Fruit fly (Drosophila melanogaster) Kc167 (cell line): Measurements from ENCODE around the gene CG4678.

Source experiments
- Myc ChIP-seq: fragments of >200 bp; optimal IDR thresholded peaks from 2 replicates; lab custom pipeline; 2017; ENCODE audit warnings: missing external identifiers
- Sin3A ChIP-seq: fragments of >200 bp; optimal IDR thresholded peaks from 2 replicates; lab custom pipeline; 2018; ENCODE audit warnings: missing external identifiers
- insv ChIP-seq: fragments of >200 bp; optimal IDR thresholded peaks from 3 replicates; lab custom pipeline; 2018; ENCODE audit warnings: missing external identifiers
- psq ChIP-seq: fragments of >200 bp; optimal IDR thresholded peaks from 2 replicates; lab custom pipeline; 2017; ENCODE audit warnings: missing external identifiers

DNA sequence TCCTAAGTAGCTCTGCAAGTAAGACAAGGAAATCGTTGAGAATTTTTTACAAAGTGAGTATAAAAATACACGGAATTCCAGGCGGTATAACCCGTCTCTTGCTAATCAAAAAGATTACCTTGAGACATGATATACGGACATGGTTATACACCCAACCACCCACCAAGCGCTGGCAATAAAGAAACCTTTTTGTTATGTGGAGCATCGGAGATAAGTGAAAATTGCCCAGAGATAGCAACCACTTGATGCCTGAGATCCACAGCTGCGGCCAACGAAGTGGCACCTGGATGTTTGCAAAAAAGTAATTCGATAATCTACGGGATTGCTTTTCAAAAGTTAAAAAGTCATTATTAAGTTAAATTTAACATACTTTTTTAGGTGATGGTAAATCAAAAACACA, 50.0 kb downstream of the CG4678 start:
- TF ChIP-seq insv (lab: Kevin White, UChicago) = no peak
- no peak for TF ChIP-seq Sin3A
- TF ChIP-seq psq (lab: Kevin White, UChicago) = no peak
- no peak for TF ChIP-seq Myc (lab: Kevin White, UChicago)
